Worm (Caenorhabditis elegans) whole organism, young adult: ENCODE results near the gene nhr-175.

Experiments used
- T26A5.8 ChIP-seq: sonication (generic microtip); optimal IDR thresholded peaks from 2 replicates; lab custom pipeline; 2016; ENCODE audit warnings: missing genetic modification characterization, missing compliant biosample characterization
- Y95B8A.8 ChIP-seq: fragments of 200-800 bp; sonication (Bioruptor generic); IDR thresholded peaks from 2 replicates; pipeline ENCODE4 v1.3.6; 2022; ENCODE audit warnings: missing genetic modification reagents, missing genetic modification characterization, missing compliant biosample characterization
- ama-1 ChIP-seq, 3 experiments: fragments of 150-350 bp in 1 of 3; sonication (generic microtip) in 2 of 3; optimal IDR thresholded peaks; 2 replicates each; lab custom pipeline; 2014 to 2018; ENCODE audit warnings: missing biosample characterization in 2 of 3, missing genetic modification characterization in 2 of 3, missing genetic modification reagents in 2 of 3
- ceh-58 ChIP-seq: fragments of 200-800 bp; sonication (Bioruptor generic); IDR thresholded peaks from 2 replicates; pipeline ENCODE4 v1.3.6; 2022; ENCODE audit warnings: missing genetic modification characterization, missing compliant biosample characterization
- dpff-1 ChIP-seq: sonication (generic microtip); optimal IDR thresholded peaks from 2 replicates; lab custom pipeline; 2017; ENCODE audit warnings: mild to moderate bottlenecking, missing genetic modification characterization, missing compliant biosample characterization
- dpl-1 ChIP-seq: fragments of 150-350 bp; optimal IDR thresholded peaks from 2 replicates; lab custom pipeline; 2014; ENCODE audit warnings: missing biosample characterization, missing genetic modification reagents, missing genetic modification characterization
- hrde-1 ChIP-seq: sonication (generic microtip); optimal IDR thresholded peaks from 2 replicates; lab custom pipeline; 2016; ENCODE audit warnings: missing genetic modification characterization, mild to moderate bottlenecking, missing compliant biosample characterization, moderate library complexity, missing genotype, missing genetic modification reagents, borderline replicate concordance
- nfya-2 ChIP-seq: fragments of 200-800 bp; sonication (Bioruptor generic); IDR thresholded peaks from 2 replicates; pipeline ENCODE4 v1.3.6; 2022; ENCODE audit warnings: missing genetic modification reagents, missing genetic modification characterization, missing compliant biosample characterization
- nhr-120 ChIP-seq: fragments of 200-800 bp; sonication (Bioruptor generic); IDR thresholded peaks from 2 replicates; pipeline ENCODE4 v1.3.6; 2022; ENCODE audit warnings: missing genetic modification characterization, missing compliant biosample characterization
- nhr-90 ChIP-seq: sonication (generic microtip); optimal IDR thresholded peaks from 2 replicates; lab custom pipeline; 2016; ENCODE audit warnings: missing genotype, mild to moderate bottlenecking, missing genetic modification characterization, missing compliant biosample characterization
- pha-4 ChIP-seq: fragments of 150-350 bp; sonication (generic microtip); optimal IDR thresholded peaks from 2 replicates; lab custom pipeline; 2014; ENCODE audit warnings: missing biosample characterization, missing genetic modification reagents, missing genetic modification characterization
- rpc-1 ChIP-seq, 2 experiments: fragments of 150-350 bp in 1 of 2; sonication (generic microtip) in 1 of 2; optimal IDR thresholded peaks; 2 replicates each; lab custom pipeline; 2014 to 2018; ENCODE audit warnings: missing biosample characterization in 1 of 2, missing genetic modification characterization in 1 of 2, missing genetic modification reagents in 1 of 2, missing genotype in 1 of 2
- ztf-18 ChIP-seq: sonication (generic microtip); optimal IDR thresholded peaks from 2 replicates; lab custom pipeline; 2016; ENCODE audit warnings: missing genotype, mild to moderate bottlenecking, missing genetic modification characterization, missing compliant biosample characterization
- ztf-3 ChIP-seq: fragments of 200-800 bp; sonication (Bioruptor generic); optimal IDR thresholded peaks from 2 replicates; lab custom pipeline; 2018; ENCODE audit warnings: mild to moderate bottlenecking, missing genetic modification characterization, missing compliant biosample characterization

DNA sequence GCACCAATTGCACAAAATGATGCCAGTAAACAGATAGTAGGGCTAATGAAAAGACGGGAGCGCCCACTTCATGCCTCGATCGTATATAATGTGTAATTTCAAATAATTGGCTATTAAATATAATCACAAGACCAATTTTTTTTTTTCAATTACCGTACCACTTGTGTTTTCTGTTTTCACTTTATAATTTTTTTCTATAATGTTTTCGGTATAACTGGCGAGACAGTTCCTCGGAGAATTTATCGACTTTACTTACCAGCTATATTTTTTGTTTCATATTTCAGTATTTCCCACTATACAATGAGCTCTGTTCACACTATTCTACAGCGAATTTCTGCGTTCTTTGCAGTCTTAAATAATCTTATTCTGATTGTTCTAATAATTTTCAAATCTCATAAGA lies 49.7 kb downstream of the nhr-175 start, which contains the start of gene str-252:
- TF ChIP-seq nhr-120 (GFP tag; lab: Robert Waterston, UW), result no peak
- TF ChIP-seq dpl-1 (GFP tag; lab: Kevin White, UChicago), result no peak
- TF ChIP-seq ztf-18 (tag; lab: Kevin White, UChicago), result no peak
- no peak for TF ChIP-seq ama-1 (optimal IDR thresholded peaks at IDR 0.05; lab: Kevin White, UChicago)
- no peak for TF ChIP-seq ama-1 (GFP tag; optimal IDR thresholded peaks at IDR 0.05; lab: Kevin White, UChicago)
- no peak for TF ChIP-seq nfya-2
- TF ChIP-seq T26A5.8 (tag; lab: Kevin White, UChicago), result no peak
- no peak for TF ChIP-seq ceh-58 (GFP tag; lab: Robert Waterston, UW)
- no peak for TF ChIP-seq rpc-1 (optimal IDR thresholded peaks at IDR 0.05; lab: Kevin White, UChicago)
- no peak for TF ChIP-seq rpc-1 (tag; optimal IDR thresholded peaks at IDR 0.05; lab: Kevin White, UChicago)
- TF ChIP-seq hrde-1, result no peak
- TF ChIP-seq nhr-90 (tag; lab: Kevin White, UChicago), result no peak
- TF ChIP-seq dpff-1 (tag; lab: Kevin White, UChicago), result no peak
- TF ChIP-seq ztf-3 (GFP tag; lab: Kevin White, UChicago), result no peak
- TF ChIP-seq pha-4 (tag; lab: Kevin White, UChicago), result no peak
- TF ChIP-seq Y95B8A.8, result no peak
